Fruit fly (Drosophila melanogaster): Measurements from ENCODE around the gene CG9951.

Gene CG9951

dm6 chr3L:16865123-16865831 is 2.3 kb downstream of the CG9951 start, which contains the start of gene Lmpt (continued):
- no peak for TF ChIP-seq slp2 (GFP tag; optimal IDR thresholded peaks at IDR 0.05)
- TF ChIP-seq HLH4C (GFP tag; IDR thresholded peaks at IDR 0.05; ENCODE audit: partially characterized antibody) = no peak
- no peak for TF ChIP-seq ase (GFP tag; IDR thresholded peaks at IDR 0.05)
- peak; percentile 79; the same call in 2 of the 4 replicates for TF ChIP-seq chinmo (GFP tag; IDR thresholded peaks at IDR 0.05; ENCODE audit: partially characterized antibody)
- no peak for TF ChIP-seq NC2β (GFP tag; optimal IDR thresholded peaks at IDR 0.05)
- TF ChIP-seq Mrtf (GFP tag; IDR thresholded peaks at IDR 0.05) = no peak
- TF ChIP-seq CG17385 (GFP tag; optimal IDR thresholded peaks at IDR 0.05) = peak; percentile 88
- no peak for TF ChIP-seq CG10147 (GFP tag; optimal IDR thresholded peaks at IDR 0.05)
- TF ChIP-seq al (GFP tag; IDR thresholded peaks at IDR 0.05) = no peak
- TF ChIP-seq CoRest (tag; optimal IDR thresholded peaks at IDR 0.05) = peak; percentile 5
- TF ChIP-seq btn (GFP tag; optimal IDR thresholded peaks at IDR 0.05) = no peak
- no peak for TF ChIP-seq nerfin-2 (GFP tag; IDR thresholded peaks at IDR 0.05; ENCODE audit: partially characterized antibody)
- TF ChIP-seq phol (tag; optimal IDR thresholded peaks at IDR 0.05) = peak; percentile 1
- TF ChIP-seq gfzf (GFP tag; optimal IDR thresholded peaks at IDR 0.05) = peak; percentile 89
- no peak for TF ChIP-seq ro (GFP tag; IDR thresholded peaks at IDR 0.05)
- peak; percentile 92 for TF ChIP-seq Myb (GFP tag; optimal IDR thresholded peaks at IDR 0.05)
- TF ChIP-seq disco-r (GFP tag; optimal IDR thresholded peaks at IDR 0.05) = no peak
- TF ChIP-seq Jarid2 (GFP tag; optimal IDR thresholded peaks at IDR 0.05) = peak; percentile 75
- TF ChIP-seq dmrt11E (tag; optimal IDR thresholded peaks at IDR 0.05) = no peak
- peak; percentile 39 for TF ChIP-seq CG14710 (tag; optimal IDR thresholded peaks at IDR 0.05)
- TF ChIP-seq CG11093 (GFP tag; IDR thresholded peaks at IDR 0.05) = no peak
- no peak; the same call in 1 of the 2 replicates for TF ChIP-seq Awh (GFP tag; IDR thresholded peaks at IDR 0.05)
- no peak for TF ChIP-seq CG8944 (GFP tag; optimal IDR thresholded peaks at IDR 0.05)
- TF ChIP-seq CG30431 (GFP tag; optimal IDR thresholded peaks at IDR 0.05) = no peak
- no peak for TF ChIP-seq CG11560 (tag; IDR thresholded peaks at IDR 0.05)
- no peak for TF ChIP-seq Atf-2 (GFP tag; optimal IDR thresholded peaks at IDR 0.05)
- TF ChIP-seq CG34376 (GFP tag; optimal IDR thresholded peaks at IDR 0.05) = peak; percentile 18
- TF ChIP-seq D19A (tag; optimal IDR thresholded peaks at IDR 0.05) = peak; percentile 99
- no peak for TF ChIP-seq CG14667 (GFP tag; IDR thresholded peaks at IDR 0.05)
- no peak for TF ChIP-seq tll (GFP tag; optimal IDR thresholded peaks at IDR 0.05)
- no peak for TF ChIP-seq Dad (GFP tag; optimal IDR thresholded peaks at IDR 0.05)
- TF ChIP-seq Spps (tag; optimal IDR thresholded peaks at IDR 0.05) = no peak
- no peak for TF ChIP-seq CG18476 (GFP tag; optimal IDR thresholded peaks at IDR 0.05)
- TF ChIP-seq TFAM (GFP tag; optimal IDR thresholded peaks at IDR 0.05) = no peak
- no peak for TF ChIP-seq Sox102F (GFP tag; optimal IDR thresholded peaks at IDR 0.05)
- TF ChIP-seq CG6791 (GFP tag; IDR thresholded peaks at IDR 0.05; ENCODE audit: partially characterized antibody) = no peak
- TF ChIP-seq Optix (GFP tag; IDR thresholded peaks at IDR 0.05) = no peak
- TF ChIP-seq rib (GFP tag; IDR thresholded peaks at IDR 0.05) = no peak
- no peak for TF ChIP-seq eve (GFP tag; optimal IDR thresholded peaks at IDR 0.05)
- TF ChIP-seq CG2678 (tag; optimal IDR thresholded peaks at IDR 0.05) = no peak
- peak; percentile 81 to 96 for TF ChIP-seq insv (GFP tag; optimal IDR thresholded peaks at IDR 0.05)
- no peak for TF ChIP-seq abd-A (tag; optimal IDR thresholded peaks at IDR 0.05)
- no peak for TF ChIP-seq ems (GFP tag; optimal IDR thresholded peaks at IDR 0.05)
- no peak for TF ChIP-seq gem (tag; optimal IDR thresholded peaks at IDR 0.05)
- TF ChIP-seq CG2120 (GFP tag; optimal IDR thresholded peaks at IDR 0.05) = peak; percentile 13
- no peak for TF ChIP-seq CG2875 (GFP tag; optimal IDR thresholded peaks at IDR 0.05)
- TF ChIP-seq CG6765 (GFP tag; optimal IDR thresholded peaks at IDR 0.05) = no peak
- TF ChIP-seq maf-S (GFP tag; optimal IDR thresholded peaks at IDR 0.05) = no peak
- peak; percentile 49 for TF ChIP-seq CG4360 (GFP tag; IDR thresholded peaks at IDR 0.05)
- TF ChIP-seq HLH54F (GFP tag; optimal IDR thresholded peaks at IDR 0.05) = no peak

All from whole organism, embryonic.